3 fruit fly cellular contexts compared by ENCODE assay signal in the genomic region with DNA sequence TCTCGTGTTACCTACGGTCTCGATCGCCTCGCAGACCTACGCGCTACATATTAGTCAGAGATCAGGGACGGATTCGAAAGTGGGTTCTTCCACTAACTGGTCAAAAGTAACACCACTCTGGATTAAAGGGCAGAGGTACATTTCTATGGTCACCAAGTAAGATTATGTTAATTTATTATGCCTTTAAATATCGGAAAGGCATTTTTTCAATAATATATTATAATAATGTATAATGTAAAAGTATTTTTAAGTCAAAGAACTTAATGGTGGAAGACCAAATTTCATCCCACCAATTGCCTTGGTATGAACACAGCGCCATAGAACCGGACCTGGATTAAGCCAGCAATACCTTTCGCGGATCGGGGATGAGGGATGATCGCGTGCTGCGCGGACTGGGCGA.
TF ChIP-seq lines count a peak whose summit lies in the region.

No protein-coding gene starts in this region.

TF ChIP-seq in whole organism, embryonic, 481 proteins besides CTCF, POLR2A, EP300 and RAD21 (continued from another document and continues in another):
- TF ChIP-seq CG8359 (GFP tag; optimal IDR thresholded peaks at IDR 0.05; lab: Kevin White, UChicago; ENCODE audit: borderline replicate concordance) (peak; percentile 6), ems (GFP tag; optimal IDR thresholded peaks at IDR 0.05; lab: Kevin White, UChicago) (no peak), lov (optimal IDR thresholded peaks at IDR 0.05; lab: Kevin White, UChicago) (no peak), lov (GFP tag; IDR thresholded peaks at IDR 0.05; lab: Robert Waterston, UW) (no peak), bsh (GFP tag; optimal IDR thresholded peaks at IDR 0.05; lab: Kevin White, UChicago) (peak; percentile 31 to 34), Atf6 (GFP tag; IDR thresholded peaks at IDR 0.05; lab: Robert Waterston, UW) (no peak), z (GFP tag; IDR thresholded peaks at IDR 0.05; lab: Robert Waterston, UW) (no peak), Ssrp (tag; optimal IDR thresholded peaks at IDR 0.05; lab: Kevin White, UChicago) (peak; percentile 44), Dip3 (GFP tag; optimal IDR thresholded peaks at IDR 0.05; lab: Kevin White, UChicago) (no peak), CG15601 (tag; optimal IDR thresholded peaks at IDR 0.05; lab: Kevin White, UChicago) (peak; percentile 17), Optix (GFP tag; IDR thresholded peaks at IDR 0.05; lab: Robert Waterston, UW) (no peak), CG15073 (GFP tag; optimal IDR thresholded peaks at IDR 0.05; lab: Kevin White, UChicago) (no peak), trem (tag; optimal IDR thresholded peaks at IDR 0.05; lab: Kevin White, UChicago) (peak; percentile 7), CG31441 (GFP tag; IDR thresholded peaks at IDR 0.05; lab: Robert Waterston, UW) (peak; percentile 47; the same call in 1 of the 2 replicates), nmo (GFP tag; optimal IDR thresholded peaks at IDR 0.05; lab: Kevin White, UChicago) (peak; percentile 57), H15 (GFP tag; IDR thresholded peaks at IDR 0.05; lab: Robert Waterston, UW) (no peak), CG1024 (GFP tag; IDR thresholded peaks at IDR 0.05; lab: Robert Waterston, UW) (no peak), CG4424 (GFP tag; optimal IDR thresholded peaks at IDR 0.05; lab: Kevin White, UChicago) (peak; percentile 13), Lim3 (GFP tag; IDR thresholded peaks at IDR 0.05; lab: Robert Waterston, UW) (no peak), crp (GFP tag; optimal IDR thresholded peaks at IDR 0.05; lab: Kevin White, UChicago) (no peak), Xrp1 (GFP tag; IDR thresholded peaks at IDR 0.05; lab: Robert Waterston, UW) (peak; percentile 62), sob (GFP tag; IDR thresholded peaks at IDR 0.05; lab: Robert Waterston, UW) (no peak), CG4404 (GFP tag; IDR thresholded peaks at IDR 0.05; lab: Robert Waterston, UW) (peak; percentile 68), CG17359 (tag; optimal IDR thresholded peaks at IDR 0.05; lab: Kevin White, UChicago) (peak; percentile 18), klu (GFP tag; IDR thresholded peaks at IDR 0.05; lab: Robert Waterston, UW) (no peak), croc (GFP tag; conservative IDR thresholded peaks at IDR 0.05; lab: Robert Waterston, UW) (peak; percentile 33; the same call in 1 of the 3 replicates), CG15696 (tag; optimal IDR thresholded peaks at IDR 0.05; lab: Kevin White, UChicago) (peak; percentile 65), CG6689 (GFP tag; IDR thresholded peaks at IDR 0.05; lab: Robert Waterston, UW) (0 out of 2 replicates have a peak, but pooled peaks have one; percentile 24), CG8944 (GFP tag; optimal IDR thresholded peaks at IDR 0.05; lab: Kevin White, UChicago) (no peak), repo (GFP tag; optimal IDR thresholded peaks at IDR 0.05; lab: Kevin White, UChicago) (no peak), CG2678 (tag; optimal IDR thresholded peaks at IDR 0.05; lab: Kevin White, UChicago) (peak; percentile 56), lola (GFP tag; optimal IDR thresholded peaks at IDR 0.05; lab: Kevin White, UChicago) (peak in 1 of 3 experiments; percentile 58), dmrt99B (tag; optimal IDR thresholded peaks at IDR 0.05; lab: Kevin White, UChicago) (peak; percentile 29), Blimp-1 (GFP tag; optimal IDR thresholded peaks at IDR 0.05; lab: Kevin White, UChicago) (peak; percentile 25), CG17829 (tag; optimal IDR thresholded peaks at IDR 0.05; lab: Kevin White, UChicago) (peak; percentile 40), Rx (GFP tag; IDR thresholded peaks at IDR 0.05; lab: Robert Waterston, UW) (no peak), CG17361 (GFP tag; IDR thresholded peaks at IDR 0.05; lab: Robert Waterston, UW) (peak; percentile 61), CG18619 (GFP tag; optimal IDR thresholded peaks at IDR 0.05; lab: Kevin White, UChicago) (no peak), D (optimal IDR thresholded peaks at IDR 0.05; lab: Kevin White, UChicago) (no peak), D (GFP tag; optimal IDR thresholded peaks at IDR 0.05; lab: Kevin White, UChicago) (peak; percentile 10), zen (tag; optimal IDR thresholded peaks at IDR 0.05; lab: Kevin White, UChicago) (peak; percentile 16), CG15011 (GFP tag; optimal IDR thresholded peaks at IDR 0.05; lab: Kevin White, UChicago) (no peak), Xbp1 (GFP tag; optimal IDR thresholded peaks at IDR 0.05; lab: Kevin White, UChicago) (peak; percentile 3)

TF ChIP-seq in whole organism, prepupa, 60 proteins besides CTCF, POLR2A, EP300 and RAD21 (continued from another document):
- peak; percentile 56 for TF ChIP-seq lz (GFP tag; optimal IDR thresholded peaks at IDR 0.05; lab: Kevin White, UChicago)
- peak; percentile 53 for TF ChIP-seq Eip75B (GFP tag; optimal IDR thresholded peaks at IDR 0.05; lab: Kevin White, UChicago)
- peak; percentile 73 for TF ChIP-seq CG10669 (GFP tag; optimal IDR thresholded peaks at IDR 0.05; lab: Kevin White, UChicago)
- TF ChIP-seq OdsH (GFP tag; optimal IDR thresholded peaks at IDR 0.05; lab: Kevin White, UChicago), result peak; percentile 22
- TF ChIP-seq CG7368 (GFP tag; optimal IDR thresholded peaks at IDR 0.05; lab: Kevin White, UChicago), result peak; percentile 10
- TF ChIP-seq salr (GFP tag; optimal IDR thresholded peaks at IDR 0.05; lab: Kevin White, UChicago), result peak; percentile 9 to 27
- TF ChIP-seq esn (GFP tag; optimal IDR thresholded peaks at IDR 0.05; lab: Kevin White, UChicago), result peak; percentile 33
- TF ChIP-seq CG6854 (GFP tag; optimal IDR thresholded peaks at IDR 0.05; lab: Kevin White, UChicago), result peak; percentile 5
- peak; percentile 79 for TF ChIP-seq acj6 (GFP tag; optimal IDR thresholded peaks at IDR 0.05; lab: Kevin White, UChicago)
- peak; percentile 75 for TF ChIP-seq CG3032 (tag; optimal IDR thresholded peaks at IDR 0.05; lab: Kevin White, UChicago)
- TF ChIP-seq Blimp-1 (GFP tag; optimal IDR thresholded peaks at IDR 0.05; lab: Kevin White, UChicago), result peak; percentile 56
- peak; percentile 89 for TF ChIP-seq dsx (GFP tag; optimal IDR thresholded peaks at IDR 0.05; lab: Kevin White, UChicago; ENCODE audit: poor library complexity, severe bottlenecking)
- peak; percentile 92 for TF ChIP-seq Eip78C (GFP tag; lab: Kevin White, UChicago)
- peak; percentile 29 for TF ChIP-seq Hr4 (GFP tag; optimal IDR thresholded peaks at IDR 0.05; lab: Kevin White, UChicago)
- TF ChIP-seq vri (GFP tag; optimal IDR thresholded peaks at IDR 0.05; lab: Kevin White, UChicago), result no peak
- peak; percentile 85 to 89 for TF ChIP-seq ss (GFP tag; optimal IDR thresholded peaks at IDR 0.05; lab: Kevin White, UChicago)
- TF ChIP-seq CG11902 (GFP tag; optimal IDR thresholded peaks at IDR 0.05; lab: Kevin White, UChicago), result peak; percentile 78
- peak; percentile 21 for TF ChIP-seq Smox (GFP tag; optimal IDR thresholded peaks at IDR 0.05; lab: Kevin White, UChicago)
- TF ChIP-seq Hr38 (GFP tag; optimal IDR thresholded peaks at IDR 0.05; lab: Kevin White, UChicago), result no peak
- peak; percentile 59 for TF ChIP-seq Met (GFP tag; optimal IDR thresholded peaks at IDR 0.05; lab: Kevin White, UChicago)
- no peak for TF ChIP-seq CG4318 (GFP tag; optimal IDR thresholded peaks at IDR 0.05; lab: Kevin White, UChicago)
- no peak for TF ChIP-seq pdm3 (GFP tag; optimal IDR thresholded peaks at IDR 0.05; lab: Kevin White, UChicago)
- peak; percentile 27 for TF ChIP-seq Hr39 (GFP tag; optimal IDR thresholded peaks at IDR 0.05; lab: Kevin White, UChicago)
- peak; percentile 37 for TF ChIP-seq CG6276 (GFP tag; optimal IDR thresholded peaks at IDR 0.05; lab: Kevin White, UChicago)
- TF ChIP-seq net (GFP tag; optimal IDR thresholded peaks at IDR 0.05; lab: Kevin White, UChicago), result peak; percentile 32
- TF ChIP-seq svp (GFP tag; lab: Kevin White, UChicago), result peak; percentile 86
- peak; percentile 64 for TF ChIP-seq CG10631 (GFP tag; optimal IDR thresholded peaks at IDR 0.05; lab: Kevin White, UChicago)
- TF ChIP-seq CG3919 (GFP tag; optimal IDR thresholded peaks at IDR 0.05; lab: Kevin White, UChicago), result peak; percentile 82
- TF ChIP-seq topi (GFP tag; optimal IDR thresholded peaks at IDR 0.05; lab: Kevin White, UChicago), result peak; percentile 60
- peak; percentile 33 for TF ChIP-seq CG11762 (GFP tag; optimal IDR thresholded peaks at IDR 0.05; lab: Kevin White, UChicago; ENCODE audit: insufficient read depth)
- peak; percentile 40 for TF ChIP-seq Sox102F (GFP tag; optimal IDR thresholded peaks at IDR 0.05; lab: Kevin White, UChicago)
- peak; percentile 16 for TF ChIP-seq CG1621 (tag; optimal IDR thresholded peaks at IDR 0.05; lab: Kevin White, UChicago)
- peak; percentile 55 for TF ChIP-seq CG8319 (GFP tag; optimal IDR thresholded peaks at IDR 0.05; lab: Kevin White, UChicago)
- TF ChIP-seq CG31627 (GFP tag; optimal IDR thresholded peaks at IDR 0.05; lab: Kevin White, UChicago), result peak; percentile 42
- peak; percentile 15 for TF ChIP-seq Eip93F (GFP tag; optimal IDR thresholded peaks at IDR 0.05; lab: Kevin White, UChicago)
- TF ChIP-seq Sox14 (GFP tag; optimal IDR thresholded peaks at IDR 0.05; lab: Kevin White, UChicago), result peak; percentile 46
- peak; percentile 27 for TF ChIP-seq CG16779 (tag; optimal IDR thresholded peaks at IDR 0.05; lab: Kevin White, UChicago)
- TF ChIP-seq CG11294 (GFP tag; IDR thresholded peaks at IDR 0.05; lab: Robert Waterston, UW), result no peak

TF ChIP-seq in whole organism, wandering third instar larva, 38 proteins besides CTCF, POLR2A, EP300 and RAD21 (continued from another document):
- TF ChIP-seq GATAd (GFP tag; optimal IDR thresholded peaks at IDR 0.05; lab: Kevin White, UChicago) (no peak), pan (optimal IDR thresholded peaks at IDR 0.05; lab: Kevin White, UChicago) (no peak)
TF ChIP-seq in whole organism, wandering third instar larva: peak in this region for 12.
